Worm (Caenorhabditis elegans) whole organism, L4 larva: ENCODE measurements around the gene slc-25A18.1.

Experiments
- F26F4.8 ChIP-seq: fragments of 200-800 bp; sonication (Bioruptor generic); conservative IDR thresholded peaks from 2 replicates; pipeline ENCODE4 v1.3.6; 2022; ENCODE audit warnings: missing genetic modification characterization, missing compliant biosample characterization
- F44E2.7 ChIP-seq: fragments of 200-800 bp; sonication (Bioruptor generic); IDR thresholded peaks from 2 replicates; pipeline ENCODE4 v2.1.2; 2022; ENCODE audit warnings: missing genetic modification characterization, missing compliant biosample characterization
- T26A8.4 ChIP-seq: fragments of 200-800 bp; sonication (Bioruptor generic); IDR thresholded peaks from 2 replicates; pipeline ENCODE4 v1.3.6; 2022; ENCODE audit warnings: missing genetic modification characterization, missing compliant biosample characterization
- Y5F2A.4 ChIP-seq: fragments of 200-800 bp; sonication (Bioruptor generic); optimal IDR thresholded peaks from 2 replicates; lab custom pipeline; 2018; ENCODE audit warnings: mild to moderate bottlenecking, missing genetic modification characterization, missing compliant biosample characterization
- ZK337.2 ChIP-seq: fragments of 200-800 bp; sonication (Bioruptor generic); IDR thresholded peaks from 2 replicates; pipeline ENCODE4 v1.3.6; 2022; ENCODE audit warnings: missing genetic modification reagents, missing genetic modification characterization, missing compliant biosample characterization
- aha-1 ChIP-seq: fragments of 150-350 bp; peaks from one replicate; lab custom pipeline; 2014; ENCODE audit warnings: missing biosample characterization, missing genetic modification characterization
- ama-1 ChIP-seq: fragments of 150-350 bp; optimal IDR thresholded peaks from 2 replicates; lab custom pipeline; 2014; ENCODE audit warnings: inconsistent platforms, mixed read lengths
- ceh-20 ChIP-seq: fragments of 200-800 bp; sonication (Bioruptor generic); IDR thresholded peaks from 2 replicates; pipeline ENCODE4 v1.3.6; 2022; ENCODE audit warnings: missing genetic modification reagents, missing genetic modification characterization, missing compliant biosample characterization
- daf-16 ChIP-seq, 3 experiments: sonication (generic microtip); optimal IDR thresholded peaks; 2 replicates each; lab custom pipeline; 2016 to 2017; ENCODE audit warnings: missing genetic modification characterization in 3 of 3, missing genetic modification reagents in 3 of 3, mild to moderate bottlenecking in 2 of 3, missing compliant biosample characterization in 2 of 3, missing biosample characterization in 1 of 3, moderate library complexity in 1 of 3
- daf-19 ChIP-seq: fragments of 200-800 bp; sonication (Bioruptor generic); conservative IDR thresholded peaks from 2 replicates; pipeline ENCODE4 v1.3.6; 2022; ENCODE audit warnings: missing genetic modification characterization, missing compliant biosample characterization
- dmd-6 ChIP-seq: fragments of 200-800 bp; sonication (Bioruptor generic); IDR thresholded peaks from 2 replicates; pipeline ENCODE4 v1.3.6; 2022; ENCODE audit warnings: missing genetic modification reagents, missing genetic modification characterization, missing compliant biosample characterization
- dmd-9 ChIP-seq: fragments of 200-800 bp; sonication (Bioruptor generic); IDR thresholded peaks from 2 replicates; pipeline ENCODE4 v1.3.6; 2022; ENCODE audit warnings: missing genetic modification reagents, missing genetic modification characterization, missing compliant biosample characterization
- fkh-10 ChIP-seq: fragments of 150-350 bp; optimal IDR thresholded peaks from 2 replicates; lab custom pipeline; 2014; ENCODE audit warnings: missing biosample characterization, missing genetic modification reagents, missing genetic modification characterization
- hlh-11 ChIP-seq: fragments of 200-800 bp; sonication (Bioruptor generic); optimal IDR thresholded peaks from 2 replicates; lab custom pipeline; 2018; ENCODE audit warnings: mild to moderate bottlenecking, missing genetic modification characterization, missing compliant biosample characterization
- lim-7 ChIP-seq: fragments of 200-800 bp; sonication (Bioruptor generic); IDR thresholded peaks from 2 replicates; pipeline ENCODE4 v1.3.6; 2022; ENCODE audit warnings: missing genetic modification characterization, missing compliant biosample characterization
- lin-13 ChIP-seq: fragments of 150-350 bp; optimal IDR thresholded peaks from 2 replicates; lab custom pipeline; 2014; ENCODE audit warnings: missing biosample characterization, missing genetic modification reagents, missing genetic modification characterization
- lin-39 ChIP-seq: fragments of 150-350 bp; optimal IDR thresholded peaks from 2 replicates; lab custom pipeline; 2014; ENCODE audit warnings: missing biosample characterization, missing genetic modification reagents, missing genetic modification characterization
- lsy-2 ChIP-seq, 2 experiments: fragments of 150-350 bp in 1 of 2; sonication (generic microtip) in 1 of 2; optimal IDR thresholded peaks; 2 replicates each; lab custom pipeline; 2014 to 2017; ENCODE audit warnings: missing biosample characterization in 2 of 2, missing genetic modification characterization in 2 of 2
- madf-9 ChIP-seq: fragments of 200-800 bp; sonication (Bioruptor generic); conservative IDR thresholded peaks from 2 replicates; pipeline ENCODE4 v1.3.6; 2022; ENCODE audit warnings: missing genetic modification reagents, missing genetic modification characterization, missing compliant biosample characterization
- mep-1 ChIP-seq: fragments of 150-350 bp; sonication (generic microtip); optimal IDR thresholded peaks from 3 replicates; lab custom pipeline; 2014; ENCODE audit warnings: missing biosample characterization, missing genetic modification characterization
- nhr-237 ChIP-seq: sonication (generic microtip); optimal IDR thresholded peaks from 2 replicates; lab custom pipeline; 2017; ENCODE audit warnings: missing biosample characterization, missing genetic modification characterization
- nhr-25 ChIP-seq: sonication (generic microtip); optimal IDR thresholded peaks from 2 replicates; lab custom pipeline; 2017; ENCODE audit warnings: missing genetic modification characterization, mild to moderate bottlenecking, missing compliant biosample characterization, antibody characterized with exemption, moderate library complexity, borderline replicate concordance; ENCODE audit not compliant: insufficient read depth
- nhr-28 ChIP-seq: fragments of 150-350 bp; optimal IDR thresholded peaks from 2 replicates; lab custom pipeline; 2014; ENCODE audit warnings: missing biosample characterization, missing genetic modification characterization
- nhr-42 ChIP-seq: fragments of 200-800 bp; sonication (Bioruptor generic); IDR thresholded peaks from 2 replicates; pipeline ENCODE4 v1.3.6; 2022; ENCODE audit warnings: missing genetic modification characterization, missing compliant biosample characterization
- nhr-48 ChIP-seq: sonication (generic microtip); optimal IDR thresholded peaks from 2 replicates; lab custom pipeline; 2016; ENCODE audit warnings: mild to moderate bottlenecking, missing genetic modification characterization, missing compliant biosample characterization
- set-16 ChIP-seq: fragments of 200-800 bp; sonication (Bioruptor generic); IDR thresholded peaks from 2 replicates; pipeline ENCODE4 v1.3.6; 2022; ENCODE audit warnings: missing genetic modification reagents, missing genetic modification characterization, missing compliant biosample characterization
- skn-1 ChIP-seq: fragments of 150-350 bp; optimal IDR thresholded peaks from 2 replicates; lab custom pipeline; 2014; ENCODE audit warnings: missing biosample characterization, missing genetic modification characterization
- unc-62 ChIP-seq, 3 experiments: fragments of 150-350 bp in 1 of 3; sonication (generic microtip); optimal IDR thresholded peaks in 2 of 3; peaks in 1 of 3; 1 replicate in 1 of 3; 2 replicates in 2 of 3; lab custom pipeline; 2014 to 2017; ENCODE audit warnings: missing biosample characterization in 3 of 3, missing genetic modification characterization in 3 of 3, missing genetic modification reagents in 3 of 3, missing genotype in 1 of 3
- zfp-2 ChIP-seq: sonication (generic microtip); optimal IDR thresholded peaks from 2 replicates; lab custom pipeline; 2016; ENCODE audit warnings: mild to moderate bottlenecking, missing genetic modification characterization, missing compliant biosample characterization
- ztf-11 ChIP-seq: fragments of 150-350 bp; optimal IDR thresholded peaks from 2 replicates; lab custom pipeline; 2014; ENCODE audit warnings: missing biosample characterization, missing genetic modification characterization

slc-25A18.1 gene

DNA sequence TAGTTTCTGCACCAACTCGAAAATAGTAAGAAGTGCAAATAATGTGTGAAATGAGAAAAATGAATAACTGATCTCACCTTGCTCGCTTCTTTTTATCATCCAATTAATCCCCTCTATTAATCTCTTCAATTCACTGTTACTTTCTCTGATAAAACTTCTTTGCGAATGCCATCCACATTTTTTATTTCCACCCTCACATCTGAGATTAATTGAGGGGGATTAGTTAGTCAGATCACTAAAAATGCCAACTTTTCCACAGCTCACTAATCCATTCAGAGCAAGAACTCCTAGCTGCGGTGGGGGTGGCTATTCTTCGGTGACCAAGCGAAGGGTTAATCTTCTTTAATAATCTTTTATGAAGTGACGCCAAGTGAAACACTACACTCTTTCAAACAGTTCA lies 31.0 kb upstream of the slc-25A18.1 start, which contains the start of gene dsc-1:
Gene dsc-1, minus strand, starts transcription at position 46 of the 400 bp plus-strand sequence.
- TF ChIP-seq zfp-2 (tag; lab: Kevin White, UChicago) (no peak), ZK337.2 (GFP tag; lab: Robert Waterston, UW) (no peak), lin-13 (no peak)
- TF ChIP-seq, all 104 proteins: peak for 0

DNA sequence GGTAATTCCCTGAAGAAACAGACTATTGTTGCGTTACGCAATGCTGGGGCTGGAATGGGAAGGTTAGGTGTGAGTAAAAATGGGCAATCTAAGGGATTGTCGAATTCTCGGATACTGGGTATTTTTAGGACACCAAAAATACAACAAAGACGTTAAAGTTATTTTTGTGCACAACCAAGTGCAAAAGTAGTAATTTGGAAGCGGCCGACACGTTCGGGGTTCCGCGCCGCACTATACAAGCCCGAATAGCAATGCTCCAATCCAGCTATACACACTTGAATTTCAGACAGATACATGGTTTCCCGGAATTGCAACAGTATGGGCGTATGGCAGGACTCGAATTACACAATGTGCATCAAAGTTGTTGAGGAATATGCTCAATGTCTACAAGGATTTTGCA lies 24.3 kb upstream of the slc-25A18.1 start:
- TF ChIP-seq Y5F2A.4 (GFP tag; lab: Kevin White, UChicago), result no peak
- no peak for TF ChIP-seq lim-7
- TF ChIP-seq dmd-9 (GFP tag; lab: Robert Waterston, UW), result no peak
- TF ChIP-seq F26F4.8 (GFP tag; lab: Robert Waterston, UW), result no peak
- TF ChIP-seq skn-1 (tag; lab: Kevin White, UChicago), result no peak
- TF ChIP-seq ama-1, result no peak
- no peak for TF ChIP-seq lsy-2 (tag; optimal IDR thresholded peaks at IDR 0.05; lab: Kevin White, UChicago)
- no peak for TF ChIP-seq daf-19 (GFP tag; lab: Robert Waterston, UW)
- TF ChIP-seq nhr-25 (tag; lab: Kevin White, UChicago), result no peak
- TF ChIP-seq nhr-48 (tag; lab: Kevin White, UChicago), result no peak
- no peak for TF ChIP-seq F44E2.7

DNA sequence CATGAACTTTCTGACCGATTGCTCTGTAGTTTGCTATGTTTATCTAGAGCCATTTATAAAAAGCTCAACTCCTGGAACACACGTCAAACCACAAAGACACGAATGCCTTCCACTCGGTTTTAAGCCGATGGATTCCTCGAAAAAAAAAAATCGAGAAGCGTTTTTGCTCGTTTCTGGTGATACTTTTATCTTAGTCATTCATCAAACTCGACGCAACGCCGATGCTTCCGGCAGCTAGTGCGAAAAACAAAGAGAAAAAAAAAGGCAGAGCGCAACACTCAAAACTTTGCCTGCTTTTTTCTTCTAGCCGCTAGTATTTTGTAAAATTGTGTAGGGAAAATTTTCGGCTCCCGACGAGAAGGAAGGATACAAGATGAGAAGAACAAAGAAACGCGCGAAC lies 23.8 kb upstream of the slc-25A18.1 start:
- TF ChIP-seq lsy-2 (tag; optimal IDR thresholded peaks at IDR 0.05; lab: Kevin White, UChicago) (peak in 1 of 2 experiments; percentile 26), nhr-28 (tag; lab: Kevin White, UChicago) (no peak), aha-1 (tag; lab: Kevin White, UChicago) (peak; percentile 50), unc-62 (GFP tag; optimal IDR thresholded peaks at IDR 0.05 in 1 of 2; lab: Kevin White, UChicago) (peak in 1 of 2 experiments; percentile 93), unc-62 (tag; optimal IDR thresholded peaks at IDR 0.05; lab: Kevin White, UChicago) (no peak), nhr-42 (GFP tag; lab: Robert Waterston, UW) (no peak), mep-1 (tag; lab: Kevin White, UChicago) (peak; percentile 16), ceh-20 (GFP tag; lab: Robert Waterston, UW) (peak; percentile 56; the same call in 1 of the 2 replicates)

DNA sequence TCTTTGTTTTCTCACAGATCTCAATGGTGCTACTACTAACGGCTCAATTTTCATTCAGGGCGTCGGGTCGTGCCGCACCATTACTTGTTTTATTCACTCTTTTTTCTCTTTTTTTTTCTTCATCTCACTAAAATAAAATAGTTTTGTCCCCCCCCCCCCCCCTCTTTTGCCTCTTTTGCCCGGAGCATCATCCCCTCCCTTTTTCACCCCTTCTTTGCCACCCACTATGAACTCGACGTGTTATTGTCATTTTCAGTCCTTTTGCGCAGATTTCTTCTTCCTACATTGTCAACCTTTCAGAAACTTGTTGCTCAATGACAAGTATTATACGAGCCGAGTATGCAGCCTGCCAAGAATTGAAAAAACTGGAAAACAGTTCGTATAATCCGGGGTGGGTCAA lies 22.3 kb upstream of the slc-25A18.1 start, which contains the start of gene seb-3:
Gene seb-3, plus strand, starts transcription at position 301 of the 400 bp plus-strand sequence.
- TF ChIP-seq madf-9 (GFP tag; lab: Robert Waterston, UW), result no peak

DNA sequence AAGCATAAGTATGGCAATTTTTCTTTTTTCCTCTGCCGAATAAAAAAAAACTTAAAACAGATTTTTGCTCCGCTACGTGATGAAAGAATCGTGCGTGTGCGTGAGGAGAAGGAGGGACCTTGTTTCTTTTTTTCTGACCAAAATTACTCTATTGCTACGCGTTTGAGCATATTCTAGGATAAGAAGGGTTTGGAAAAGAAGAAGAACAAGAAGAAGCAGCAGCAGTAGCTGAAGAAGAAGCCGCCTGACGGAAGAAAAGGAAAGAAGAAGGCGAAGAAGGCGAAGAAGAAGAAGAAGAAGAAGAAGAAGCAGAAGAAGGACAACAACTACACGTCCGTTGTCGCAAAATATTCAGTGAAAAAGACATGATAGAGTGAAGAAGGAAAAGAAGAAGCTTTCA lies 12.4 kb upstream of the slc-25A18.1 start:
- TF ChIP-seq nhr-237 (tag; lab: Kevin White, UChicago) (no peak), fkh-10 (GFP tag; lab: Kevin White, UChicago) (peak; percentile 74), set-16 (GFP tag; lab: Robert Waterston, UW) (peak; percentile 36; the same call in 1 of the 2 replicates), ztf-11 (tag; lab: Kevin White, UChicago) (no peak)

DNA sequence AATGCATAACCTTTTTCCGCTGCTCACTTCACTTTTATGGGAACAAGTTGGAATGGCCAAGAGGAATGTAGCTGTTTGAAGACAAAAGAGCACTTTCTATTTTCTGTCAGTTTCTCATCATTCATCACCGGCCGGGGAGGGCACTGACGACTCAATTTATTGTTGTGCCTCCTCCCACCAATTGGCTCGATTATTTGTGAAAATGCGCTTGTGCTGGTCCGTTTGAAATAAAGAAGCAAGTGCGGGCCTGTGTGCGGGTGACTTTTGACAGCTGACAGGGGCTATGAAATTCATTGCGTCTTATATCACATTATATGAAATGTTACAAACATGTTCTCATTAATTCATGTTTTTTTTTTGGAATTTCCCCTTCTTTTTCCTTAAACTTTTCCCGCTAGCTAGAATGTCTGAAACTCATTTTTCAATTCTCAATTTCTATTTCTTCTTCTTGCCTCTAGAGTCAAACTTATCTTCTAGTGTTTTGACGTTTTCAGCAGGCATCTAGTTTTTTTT lies 10.3 kb upstream of the slc-25A18.1 start:
- TF ChIP-seq dmd-6 (GFP tag; lab: Robert Waterston, UW) (no peak), lin-39 (tag; lab: Kevin White, UChicago) (no peak), T26A8.4 (GFP tag; lab: Robert Waterston, UW) (no peak), unc-62 (GFP tag; optimal IDR thresholded peaks at IDR 0.05 in 1 of 2; lab: Kevin White, UChicago) (peak in 1 of 2 experiments; percentile 94), unc-62 (tag; optimal IDR thresholded peaks at IDR 0.05; lab: Kevin White, UChicago) (no peak), daf-16 (GFP tag; optimal IDR thresholded peaks at IDR 0.05; lab: Kevin White, UChicago) (peak in 1 of 2 experiments; percentile 21), daf-16 (tag; optimal IDR thresholded peaks at IDR 0.05; lab: Kevin White, UChicago) (no peak), hlh-11 (peak; percentile 29)
- TF ChIP-seq, all 104 proteins: peak for 3
